Worm (Caenorhabditis elegans): ENCODE results near the gene mks-2.

The mks-2 gene

ce11 chrII:6241758-6242157 is 22.5 kb upstream of the mks-2 start, which contains the start of gene T24H7.8:
TSS of gene T24H7.8 (plus strand) at chrII:6242058.
- no peak for TF ChIP-seq unc-62 (GFP tag; optimal IDR thresholded peaks at IDR 0.05)

ce11 chrII:6236093-6236945 is 17.1 kb upstream of the mks-2 start:
- no peak for TF ChIP-seq unc-62 (GFP tag; optimal IDR thresholded peaks at IDR 0.05)

ce11 chrII:6235432-6236092 is 16.3 kb upstream of the mks-2 start, which contains the start of gene T24H7.9:
TSS of gene T24H7.9 (minus strand) at chrII:6235505.
- TF ChIP-seq unc-62 (GFP tag; optimal IDR thresholded peaks at IDR 0.05), result no peak

DNA sequence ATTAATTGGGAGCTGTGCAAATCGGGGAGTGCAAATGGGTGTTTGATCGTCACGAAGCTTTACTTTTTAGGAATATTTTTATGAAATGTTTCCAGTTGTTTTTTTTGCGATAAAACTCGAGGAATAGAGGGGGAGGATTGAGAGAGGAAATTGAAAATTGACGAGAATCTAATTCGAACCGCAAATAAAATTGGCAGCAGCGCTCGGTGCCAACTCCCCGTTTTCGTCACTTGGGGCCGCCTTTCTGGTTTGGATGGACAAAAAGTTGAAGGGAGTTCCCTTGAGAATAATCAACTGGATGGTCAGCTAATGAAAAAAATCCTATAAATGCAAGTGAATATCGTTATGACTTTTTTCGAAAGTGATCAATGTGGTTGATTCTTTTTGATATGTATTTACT is 10.9 kb upstream of the mks-2 start:
- TF ChIP-seq unc-62 (GFP tag; optimal IDR thresholded peaks at IDR 0.05), result no peak

ce11 chrII:6226995-6227394 is 7.7 kb upstream of the mks-2 start, which contains the start of gene srsy-2:
TSS of gene srsy-2 (minus strand) at chrII:6227095.
- no peak for TF ChIP-seq unc-62 (GFP tag; optimal IDR thresholded peaks at IDR 0.05)

- no peak for TF ChIP-seq unc-62 (GFP tag; optimal IDR thresholded peaks at IDR 0.05)
Measured at ce11 chrII:6223755-6224154, 4.5 kb upstream of the mks-2 start.

DNA sequence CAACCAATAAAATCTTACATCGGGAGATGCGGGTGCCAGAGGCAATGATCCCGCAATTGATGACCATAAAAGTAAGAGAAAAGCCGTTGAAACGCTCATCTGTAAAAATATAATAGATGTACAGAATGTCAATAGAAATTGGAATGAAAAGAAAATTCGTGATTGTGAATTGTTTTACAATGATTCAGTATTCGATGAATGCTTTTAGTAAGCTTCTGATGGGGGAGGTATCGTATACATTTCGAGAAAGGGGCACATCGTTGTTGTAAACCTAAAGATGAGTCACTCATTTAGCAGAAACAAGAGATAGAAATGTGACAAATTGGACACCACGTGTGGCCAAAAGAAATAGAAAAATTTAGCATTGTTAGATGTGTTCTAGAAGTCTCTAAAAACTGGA is 3.3 kb upstream of the mks-2 start, which contains the start of gene C30B5.6:
Gene C30B5.6 (minus strand): TSS at position 101 of the 400 bp plus-strand sequence.
- no peak for TF ChIP-seq unc-62 (GFP tag; optimal IDR thresholded peaks at IDR 0.05)

- no peak for TF ChIP-seq unc-62 (GFP tag; optimal IDR thresholded peaks at IDR 0.05)
Measured at ce11 chrII:6221470-6221869, 2.2 kb upstream of the mks-2 start.

DNA sequence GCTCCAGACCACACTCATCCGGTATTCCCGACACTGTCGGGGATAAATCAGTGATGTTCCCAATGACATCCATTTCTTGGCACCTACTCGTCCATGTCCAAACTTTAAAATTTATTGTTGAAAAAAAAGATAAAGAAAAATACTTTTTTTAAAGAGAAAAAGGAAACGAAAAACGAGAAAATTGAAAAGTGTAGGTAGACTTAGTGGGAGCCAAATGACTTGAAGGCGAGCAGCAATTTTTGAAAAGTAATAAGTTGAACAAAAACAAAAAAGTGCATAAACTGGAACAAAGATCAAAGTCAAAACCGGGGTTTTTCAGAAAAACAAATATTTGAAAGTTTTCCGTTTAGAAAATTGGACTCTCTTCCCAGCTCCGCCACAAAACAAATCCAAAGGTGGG is 11.1 kb downstream of the mks-2 start, which contains the start of gene daf-37:
Gene daf-37 (minus strand): TSS at position 101 of the 400 bp plus-strand sequence.
- TF ChIP-seq unc-62 (GFP tag; optimal IDR thresholded peaks at IDR 0.05), result no peak

DNA sequence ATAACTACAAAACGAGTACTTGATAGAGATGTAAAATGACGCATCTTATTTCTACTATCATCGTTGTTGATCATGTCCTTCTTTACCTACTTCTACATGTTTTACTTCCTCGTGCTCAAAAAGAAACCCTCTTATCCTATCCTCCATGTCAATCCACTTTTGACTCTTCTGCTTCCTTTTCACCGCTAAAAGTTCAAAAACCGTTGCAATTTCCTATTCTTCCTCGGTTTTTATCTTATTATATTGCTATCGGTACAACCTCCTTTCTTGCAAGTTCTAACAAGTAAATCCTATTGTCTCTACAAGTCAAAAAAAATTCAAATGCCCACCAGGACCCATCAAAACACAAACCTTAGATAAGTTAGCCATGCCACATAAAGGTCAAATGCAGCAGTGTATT is 12.0 kb downstream of the mks-2 start:
- no peak for TF ChIP-seq unc-62 (GFP tag; optimal IDR thresholded peaks at IDR 0.05)

ce11 chrII:6202910-6203309 is 16.3 kb downstream of the mks-2 start, which contains the start of gene C30B5.17:
TSS of gene C30B5.17 (minus strand) at chrII:6203010.
- TF ChIP-seq unc-62 (GFP tag; optimal IDR thresholded peaks at IDR 0.05), result no peak

DNA sequence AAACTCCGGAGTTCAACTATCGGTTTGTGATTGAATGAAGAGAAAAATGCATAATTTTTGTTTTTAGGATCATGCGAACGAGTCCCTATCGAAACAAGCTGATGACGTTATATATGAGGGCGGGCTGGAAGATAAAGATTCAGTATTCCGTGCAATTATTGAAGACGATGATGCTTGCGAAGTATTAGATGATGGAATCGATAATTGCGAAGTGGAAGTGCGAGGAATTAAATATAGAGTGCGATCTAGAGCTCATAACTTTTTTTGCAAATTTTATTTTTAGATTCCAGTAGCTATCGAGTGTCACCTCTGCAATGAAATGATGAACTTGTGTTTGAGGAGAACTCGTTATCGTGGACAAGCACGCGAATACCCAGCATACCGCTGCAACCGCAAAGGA is 20.2 kb downstream of the mks-2 start:
- no peak for TF ChIP-seq unc-62 (GFP tag; optimal IDR thresholded peaks at IDR 0.05)

- no peak for TF ChIP-seq unc-62 (GFP tag; optimal IDR thresholded peaks at IDR 0.05)
Measured at ce11 chrII:6198468-6198867, 20.8 kb downstream of the mks-2 start, which contains the start of gene szy-4. TSS of gene szy-4 (plus strand) at chrII:6198696.

DNA sequence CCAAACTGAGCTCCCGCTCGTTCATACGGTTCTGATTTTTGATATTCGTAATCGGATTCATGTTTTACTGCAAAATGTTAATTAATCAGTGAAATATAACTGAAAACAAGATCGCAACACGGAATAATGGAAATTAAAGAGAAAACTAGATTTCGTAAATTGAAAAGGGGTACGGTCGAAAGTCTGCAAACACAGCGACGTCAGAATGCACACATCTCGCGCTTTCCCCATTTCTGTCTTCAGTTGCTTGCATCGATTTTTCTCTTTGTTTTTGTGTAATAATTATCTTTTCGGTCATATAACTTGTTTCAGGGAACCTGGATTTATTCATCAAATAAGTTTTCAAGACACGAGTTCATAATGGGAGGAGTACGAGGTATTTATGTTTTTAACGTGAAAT is 22.4 kb downstream of the mks-2 start, which contains the start of the genes rbmx-2 and C30B5.2:
Gene rbmx-2 (minus strand): TSS at position 74 of the 400 bp plus-strand sequence.
Gene C30B5.2 (plus strand): TSS at position 306 of the 400 bp plus-strand sequence.
- no peak for TF ChIP-seq unc-62 (GFP tag; optimal IDR thresholded peaks at IDR 0.05)

- TF ChIP-seq unc-62 (GFP tag; optimal IDR thresholded peaks at IDR 0.05), result no peak
Measured at ce11 chrII:6192484-6192883, 26.8 kb downstream of the mks-2 start, which contains the start of gene cpb-2. TSS of gene cpb-2 (plus strand) at chrII:6192784.

ce11 chrII:6191293-6191692 is 28.0 kb downstream of the mks-2 start, which contains the start of gene fkh-8:
TSS of gene fkh-8 (minus strand) at chrII:6191393.
- no peak for TF ChIP-seq unc-62 (GFP tag; optimal IDR thresholded peaks at IDR 0.05)
